Fruit fly (Drosophila melanogaster) Kc167 (cell line): ENCODE data around the gene NaPi-III.

Source experiments
- psq ChIP-seq: fragments of >200 bp; optimal IDR thresholded peaks from 2 replicates; lab custom pipeline; 2017; ENCODE audit warnings: missing external identifiers
- ttk ChIP-seq: sonication (Bioruptor generic); optimal IDR thresholded peaks from 2 replicates; lab custom pipeline; 2017; ENCODE audit warnings: missing external identifiers

DNA sequence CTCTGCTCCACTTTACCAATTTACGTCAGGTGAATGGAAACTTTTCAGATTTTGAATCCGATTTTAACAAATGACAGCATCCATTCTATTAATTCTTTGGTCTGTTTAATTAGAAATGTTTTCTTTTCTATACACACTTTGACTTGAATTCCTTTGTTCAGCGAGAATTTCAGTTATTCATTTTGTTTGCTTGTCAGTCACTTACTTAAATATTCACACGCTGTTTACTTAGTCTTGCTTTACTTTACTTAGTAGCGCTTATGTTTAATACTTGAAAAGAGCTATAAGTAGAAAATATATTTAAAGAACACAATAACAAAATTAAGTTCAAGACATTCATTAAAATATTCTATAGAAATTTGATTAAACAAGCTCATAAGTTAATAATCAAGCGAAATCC, 15.7 kb upstream of the NaPi-III start, which contains the start of gene CG32073:
- TF ChIP-seq psq (lab: Kevin White, UChicago) (no peak), ttk (lab: Kevin White, UChicago) (no peak)
